Worm (Caenorhabditis elegans): Measurements from ENCODE around the gene hpo-8.

Gene hpo-8

ce11 chrV:6811863-6812262 lies 27.2 kb upstream of the hpo-8 start:
- TF ChIP-seq nhr-12 (tag; optimal IDR thresholded peaks at IDR 0.05) (no peak), ceh-9 (tag; optimal IDR thresholded peaks at IDR 0.05) (no peak), daf-12 (tag; optimal IDR thresholded peaks at IDR 0.05) (no peak), unc-39 (tag; optimal IDR thresholded peaks at IDR 0.05) (no peak), nhr-23 (tag; optimal IDR thresholded peaks at IDR 0.05) (no peak), elt-2 (tag; optimal IDR thresholded peaks at IDR 0.05) (peak; percentile 77), nhr-77 (tag; optimal IDR thresholded peaks at IDR 0.05) (no peak), nfya-1 (tag; optimal IDR thresholded peaks at IDR 0.05; ENCODE audit: insufficient read depth) (no peak), fkh-10 (GFP tag; optimal IDR thresholded peaks at IDR 0.05) (no peak), fos-1 (tag; optimal IDR thresholded peaks at IDR 0.05) (no peak), ZK546.5 (tag; optimal IDR thresholded peaks at IDR 0.05) (no peak), nhr-28 (tag; optimal IDR thresholded peaks at IDR 0.05) (no peak), fkh-2 (tag; optimal IDR thresholded peaks at IDR 0.05) (no peak), pqm-1 (tag; optimal IDR thresholded peaks at IDR 0.05) (peak; percentile 77), ceh-16 (tag; optimal IDR thresholded peaks at IDR 0.05) (no peak), nhr-43 (tag; optimal IDR thresholded peaks at IDR 0.05; ENCODE audit: poor library complexity, severe bottlenecking) (no peak), nhr-25 (tag; optimal IDR thresholded peaks at IDR 0.05) (no peak)

DNA sequence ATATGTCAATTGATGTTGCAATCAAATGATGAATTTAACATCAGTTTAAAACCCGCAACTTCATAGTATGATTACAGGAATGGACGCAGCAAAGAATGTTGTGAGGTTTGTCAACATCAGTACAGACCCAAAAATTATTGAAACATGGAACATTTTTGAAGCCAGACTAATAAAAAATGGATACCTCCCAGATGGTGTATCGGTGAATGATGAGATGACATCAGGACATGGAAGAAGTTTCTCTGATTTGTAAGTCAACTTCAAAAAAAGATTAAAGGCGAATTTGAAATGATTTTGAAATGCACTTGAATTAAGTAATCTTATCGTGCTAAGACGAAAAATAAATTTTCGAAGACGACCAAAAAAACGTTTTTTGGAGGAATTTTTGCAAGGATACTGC lies 25.2 kb upstream of the hpo-8 start:
- TF ChIP-seq nhr-28 (tag; optimal IDR thresholded peaks at IDR 0.05) (no peak), fkh-2 (tag; optimal IDR thresholded peaks at IDR 0.05) (no peak), mml-1 (tag; optimal IDR thresholded peaks at IDR 0.05) (no peak)

- TF ChIP-seq elt-2 (tag; optimal IDR thresholded peaks at IDR 0.05) = no peak
- TF ChIP-seq ztf-4 (tag; optimal IDR thresholded peaks at IDR 0.05) = no peak
- no peak for TF ChIP-seq daf-12 (tag; optimal IDR thresholded peaks at IDR 0.05)
- TF ChIP-seq sea-2 (GFP tag; optimal IDR thresholded peaks at IDR 0.05) = no peak
Observed at ce11 chrV:6817184-6817583, 21.9 kb upstream of the hpo-8 start, which contains the start of gene dmsr-14. TSS of gene dmsr-14 (minus strand) at chrV:6817284.

DNA sequence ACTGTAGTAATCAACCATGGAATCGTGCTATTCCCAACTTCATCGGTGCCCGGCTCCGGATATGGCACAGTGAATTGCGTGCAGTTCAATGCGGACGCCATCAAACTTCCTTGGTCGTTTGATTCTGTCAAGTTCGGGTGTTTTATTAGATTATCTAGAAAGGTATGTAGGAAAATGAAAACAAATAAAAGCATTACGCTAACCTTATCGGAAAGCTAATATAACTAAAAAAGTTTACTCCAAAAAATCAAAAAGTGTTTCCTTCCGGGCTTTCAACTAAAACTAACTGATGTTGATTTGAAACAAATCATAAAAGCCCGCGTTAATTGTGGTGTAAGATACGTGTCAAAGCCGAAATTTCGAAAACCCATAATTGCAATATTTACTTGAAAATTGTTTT lies 19.3 kb upstream of the hpo-8 start, which contains the start of gene dmsr-13:
Gene dmsr-13 (minus strand): TSS at position 101 of the 400 bp plus-strand sequence.
- TF ChIP-seq ZK546.5 (tag; optimal IDR thresholded peaks at IDR 0.05) = no peak
- TF ChIP-seq mdl-1 (tag; optimal IDR thresholded peaks at IDR 0.05) = no peak

ce11 chrV:6821509-6821908 lies 17.6 kb upstream of the hpo-8 start, which contains the start of gene T15B7.8:
TSS of gene T15B7.8 (plus strand) at chrV:6821809.
- TF ChIP-seq eor-1 (tag; optimal IDR thresholded peaks at IDR 0.05) = no peak
- no peak for TF ChIP-seq ama-1 (optimal IDR thresholded peaks at IDR 0.05)
- no peak for TF ChIP-seq sea-2 (GFP tag; optimal IDR thresholded peaks at IDR 0.05)
- no peak for TF ChIP-seq nhr-237 (tag; optimal IDR thresholded peaks at IDR 0.05)
- no peak for TF ChIP-seq nhr-28 (tag; optimal IDR thresholded peaks at IDR 0.05)
- TF ChIP-seq pqm-1 (tag; optimal IDR thresholded peaks at IDR 0.05) = no peak
- TF ChIP-seq nhr-67 (tag; optimal IDR thresholded peaks at IDR 0.05) = no peak
- TF ChIP-seq nhr-23 (tag; optimal IDR thresholded peaks at IDR 0.05) = no peak
- no peak for TF ChIP-seq ztf-4 (tag; optimal IDR thresholded peaks at IDR 0.05)
- no peak for TF ChIP-seq ceh-82 (tag; optimal IDR thresholded peaks at IDR 0.05)

DNA sequence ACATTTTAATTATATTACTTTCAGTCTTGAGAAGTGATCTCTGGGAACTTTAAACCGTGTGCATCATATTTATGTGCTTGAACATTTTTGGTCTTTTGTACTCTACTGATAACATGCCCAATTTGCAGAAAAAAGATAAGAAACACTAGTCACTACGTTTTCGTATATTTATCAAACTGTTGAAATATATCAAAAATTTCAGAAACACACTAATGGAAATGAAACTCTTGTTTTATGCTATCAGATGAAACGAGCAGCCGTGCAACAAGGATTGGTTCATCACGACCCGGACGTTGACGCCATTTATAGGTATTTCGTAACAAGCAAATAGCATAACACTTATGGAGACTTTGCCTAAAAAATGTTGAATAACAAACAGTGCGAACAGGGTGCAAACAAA lies 15.7 kb upstream of the hpo-8 start:
- TF ChIP-seq elt-2 (tag; optimal IDR thresholded peaks at IDR 0.05) (peak; percentile 92), ztf-11 (tag; optimal IDR thresholded peaks at IDR 0.05) (no peak), pqm-1 (tag; optimal IDR thresholded peaks at IDR 0.05) (peak; percentile 84)

ce11 chrV:6828786-6829185 lies 10.3 kb upstream of the hpo-8 start, which contains the start of gene dmsr-15:
TSS of gene dmsr-15 (minus strand) at chrV:6828886.
- no peak for TF ChIP-seq nhr-11 (tag; optimal IDR thresholded peaks at IDR 0.05)
- no peak for TF ChIP-seq unc-39 (tag; optimal IDR thresholded peaks at IDR 0.05)
- no peak for TF ChIP-seq nhr-12 (tag; optimal IDR thresholded peaks at IDR 0.05)
- TF ChIP-seq ceh-9 (tag; optimal IDR thresholded peaks at IDR 0.05) = no peak
- TF ChIP-seq elt-3 (tag; optimal IDR thresholded peaks at IDR 0.05) = no peak
- no peak for TF ChIP-seq lin-39 (tag; optimal IDR thresholded peaks at IDR 0.05)
- no peak for TF ChIP-seq fkh-2 (tag; optimal IDR thresholded peaks at IDR 0.05)
- no peak for TF ChIP-seq R02D3.7 (tag; optimal IDR thresholded peaks at IDR 0.05)
- no peak for TF ChIP-seq ceh-16 (tag; optimal IDR thresholded peaks at IDR 0.05)
- no peak for TF ChIP-seq ztf-11 (tag; optimal IDR thresholded peaks at IDR 0.05)
- no peak for TF ChIP-seq skn-1 (tag; optimal IDR thresholded peaks at IDR 0.05)
- TF ChIP-seq elt-1 (tag; optimal IDR thresholded peaks at IDR 0.05) = no peak
- no peak for TF ChIP-seq nhr-43 (tag; optimal IDR thresholded peaks at IDR 0.05; ENCODE audit: poor library complexity, severe bottlenecking)
- no peak for TF ChIP-seq fkh-10 (GFP tag; optimal IDR thresholded peaks at IDR 0.05)
- no peak for TF ChIP-seq pha-4 (tag; optimal IDR thresholded peaks at IDR 0.05)
- TF ChIP-seq mdl-1 (tag; optimal IDR thresholded peaks at IDR 0.05) = no peak
- TF ChIP-seq nhr-28 (tag; optimal IDR thresholded peaks at IDR 0.05) = no peak
